Worm (Caenorhabditis elegans) whole organism, L3 larva: ENCODE data around the gene rml-1.
A peak's percentile ranks its signal among the peaks of the same experiment; 100 is the strongest.

Source experiments
- R02D3.7 ChIP-seq: fragments of 150-350 bp; optimal IDR thresholded peaks from 2 replicates; lab custom pipeline; 2014; ENCODE audit warnings: missing biosample characterization, missing genetic modification characterization
- ZK546.5 ChIP-seq: sonication (generic microtip); optimal IDR thresholded peaks from 2 replicates; lab custom pipeline; 2017; ENCODE audit warnings: missing biosample characterization, missing genetic modification characterization
- ama-1 ChIP-seq: fragments of 150-350 bp; optimal IDR thresholded peaks from 2 replicates; lab custom pipeline; 2018
- ceh-16 ChIP-seq: sonication (generic microtip); optimal IDR thresholded peaks from 2 replicates; lab custom pipeline; 2017; ENCODE audit warnings: missing biosample characterization, missing genetic modification characterization
- ceh-28 ChIP-seq: fragments of 150-350 bp; optimal IDR thresholded peaks from 2 replicates; lab custom pipeline; 2014; ENCODE audit warnings: missing biosample characterization, missing genetic modification reagents, missing genetic modification characterization
- ceh-82 ChIP-seq: fragments of 150-350 bp; optimal IDR thresholded peaks from 2 replicates; lab custom pipeline; 2014; ENCODE audit warnings: missing biosample characterization, missing genetic modification characterization
- ceh-9 ChIP-seq: sonication (generic microtip); optimal IDR thresholded peaks from 2 replicates; lab custom pipeline; 2018; ENCODE audit warnings: missing biosample characterization, missing genetic modification characterization
- daf-12 ChIP-seq: fragments of 150-350 bp; optimal IDR thresholded peaks from 2 replicates; lab custom pipeline; 2014; ENCODE audit warnings: missing biosample characterization, missing genetic modification reagents, missing genetic modification characterization
- egl-27 ChIP-seq: sonication (generic microtip); optimal IDR thresholded peaks from 4 replicates; lab custom pipeline; 2017; ENCODE audit warnings: missing biosample characterization, missing genetic modification reagents, missing genetic modification characterization
- egl-5 ChIP-seq: fragments of 150-350 bp; optimal IDR thresholded peaks from 2 replicates; lab custom pipeline; 2017; ENCODE audit warnings: missing biosample characterization, missing genetic modification reagents, missing genetic modification characterization, inconsistent platforms
- elt-1 ChIP-seq: fragments of 150-350 bp; optimal IDR thresholded peaks from 2 replicates; lab custom pipeline; 2014; ENCODE audit warnings: missing biosample characterization, missing genetic modification characterization
- elt-2 ChIP-seq: sonication (generic microtip); optimal IDR thresholded peaks from 2 replicates; lab custom pipeline; 2016; ENCODE audit warnings: missing genetic modification reagents, mild to moderate bottlenecking, missing genetic modification characterization, missing compliant biosample characterization
- elt-3 ChIP-seq, 3 experiments: fragments of 150-350 bp in 1 of 3; sonication (generic microtip) in 2 of 3; optimal IDR thresholded peaks; 2 replicates in 2 of 3; 4 replicates in 1 of 3; lab custom pipeline; 2014 to 2017; ENCODE audit warnings: missing biosample characterization in 3 of 3, missing genetic modification characterization in 3 of 3
- eor-1 ChIP-seq, 2 experiments: fragments of 150-350 bp; optimal IDR thresholded peaks; 2 replicates each; lab custom pipeline; 2014 to 2018; ENCODE audit warnings: missing biosample characterization in 2 of 2, missing genetic modification characterization in 2 of 2
- fkh-10 ChIP-seq: sonication (generic microtip); optimal IDR thresholded peaks from 2 replicates; lab custom pipeline; 2017; ENCODE audit warnings: missing biosample characterization, missing genetic modification reagents, missing genetic modification characterization
- fkh-2 ChIP-seq: fragments of 150-350 bp; optimal IDR thresholded peaks from 2 replicates; lab custom pipeline; 2014; ENCODE audit warnings: missing biosample characterization, missing genetic modification reagents, missing genetic modification characterization
- fos-1 ChIP-seq: fragments of 150-350 bp; optimal IDR thresholded peaks from 2 replicates; lab custom pipeline; 2014; ENCODE audit warnings: missing biosample characterization, missing genetic modification characterization
- hmg-11 ChIP-seq: sonication (generic microtip); optimal IDR thresholded peaks from 2 replicates; lab custom pipeline; 2016; ENCODE audit warnings: missing genetic modification characterization, missing compliant biosample characterization
- jun-1 ChIP-seq: fragments of 150-350 bp; optimal IDR thresholded peaks from 2 replicates; lab custom pipeline; 2014; ENCODE audit warnings: missing biosample characterization, missing genetic modification reagents, missing genetic modification characterization
- lin-39 ChIP-seq: fragments of 150-350 bp; optimal IDR thresholded peaks from 2 replicates; lab custom pipeline; 2018; ENCODE audit warnings: missing biosample characterization, missing genetic modification reagents, missing genetic modification characterization
- lsy-12 ChIP-seq: sonication (generic microtip); optimal IDR thresholded peaks from 2 replicates; lab custom pipeline; 2016; ENCODE audit warnings: mild to moderate bottlenecking, missing genetic modification characterization, missing compliant biosample characterization
- mdl-1 ChIP-seq: fragments of 150-350 bp; optimal IDR thresholded peaks from 2 replicates; lab custom pipeline; 2014; ENCODE audit warnings: missing biosample characterization, missing genetic modification characterization
- mml-1 ChIP-seq: fragments of 150-350 bp; sonication (generic microtip); optimal IDR thresholded peaks from 3 replicates; lab custom pipeline; 2014; ENCODE audit warnings: missing biosample characterization, missing genetic modification characterization
- nfya-1 ChIP-seq: sonication (generic microtip); optimal IDR thresholded peaks from 2 replicates; lab custom pipeline; 2017; ENCODE audit warnings: missing genetic modification characterization, mild to moderate bottlenecking, missing compliant biosample characterization, antibody characterized with exemption, moderate library complexity; ENCODE audit not compliant: insufficient read depth
- nhr-11 ChIP-seq: fragments of 150-350 bp; optimal IDR thresholded peaks from 2 replicates; lab custom pipeline; 2014; ENCODE audit warnings: missing biosample characterization, missing genetic modification characterization
- nhr-12 ChIP-seq: fragments of 150-350 bp; optimal IDR thresholded peaks from 2 replicates; lab custom pipeline; 2014; ENCODE audit warnings: missing biosample characterization, missing genetic modification characterization
- nhr-23 ChIP-seq: fragments of 150-350 bp; optimal IDR thresholded peaks from 2 replicates; lab custom pipeline; 2014; ENCODE audit warnings: missing biosample characterization, missing genetic modification reagents, missing genetic modification characterization
- nhr-237 ChIP-seq: fragments of 150-350 bp; optimal IDR thresholded peaks from 2 replicates; lab custom pipeline; 2014; ENCODE audit warnings: missing biosample characterization, missing genetic modification characterization
- nhr-25 ChIP-seq: sonication (generic microtip); optimal IDR thresholded peaks from 2 replicates; lab custom pipeline; 2017; ENCODE audit warnings: missing biosample characterization, missing genetic modification characterization
- nhr-28 ChIP-seq: fragments of 150-350 bp; optimal IDR thresholded peaks from 2 replicates; lab custom pipeline; 2014; ENCODE audit warnings: missing biosample characterization, missing genetic modification characterization
- nhr-43 ChIP-seq: sonication (generic microtip); optimal IDR thresholded peaks from 2 replicates; lab custom pipeline; 2016; ENCODE audit warnings: mild to moderate bottlenecking, missing genetic modification characterization, missing compliant biosample characterization; ENCODE audit not compliant: poor library complexity, severe bottlenecking
- nhr-76 ChIP-seq: fragments of 150-350 bp; sonication (generic microtip); optimal IDR thresholded peaks from 5 replicates; lab custom pipeline; 2014; ENCODE audit warnings: missing biosample characterization, missing genetic modification characterization
- nhr-77 ChIP-seq: fragments of 150-350 bp; optimal IDR thresholded peaks from 2 replicates; lab custom pipeline; 2014; ENCODE audit warnings: missing biosample characterization, missing genetic modification characterization
- pha-4 ChIP-seq: fragments of 150-350 bp; optimal IDR thresholded peaks from 2 replicates; lab custom pipeline; 2014; ENCODE audit warnings: missing biosample characterization, missing genetic modification reagents, missing genetic modification characterization
- pqm-1 ChIP-seq: fragments of 150-350 bp; optimal IDR thresholded peaks from 2 replicates; lab custom pipeline; 2017; ENCODE audit warnings: missing biosample characterization, missing genetic modification characterization, inconsistent platforms
- sea-2 ChIP-seq: fragments of 150-350 bp; sonication (generic microtip); optimal IDR thresholded peaks from 4 replicates; lab custom pipeline; 2014; ENCODE audit warnings: missing biosample characterization, missing genetic modification reagents, missing genetic modification characterization
- skn-1 ChIP-seq: fragments of 150-350 bp; optimal IDR thresholded peaks from 2 replicates; lab custom pipeline; 2014; ENCODE audit warnings: missing biosample characterization, missing genetic modification characterization
- tbx-2 ChIP-seq: sonication (generic microtip); optimal IDR thresholded peaks from 2 replicates; lab custom pipeline; 2016; ENCODE audit warnings: mild to moderate bottlenecking, missing genetic modification characterization, missing compliant biosample characterization
- unc-39 ChIP-seq: sonication (generic microtip); optimal IDR thresholded peaks from 4 replicates; lab custom pipeline; 2017; ENCODE audit warnings: missing biosample characterization, missing genetic modification characterization
- unc-62 ChIP-seq: fragments of 150-350 bp; sonication (generic microtip); optimal IDR thresholded peaks from 4 replicates; lab custom pipeline; 2014; ENCODE audit warnings: missing biosample characterization, missing genetic modification reagents, missing genetic modification characterization
- zag-1 ChIP-seq: fragments of 150-350 bp; optimal IDR thresholded peaks from 2 replicates; lab custom pipeline; 2014; ENCODE audit warnings: missing biosample characterization, missing genetic modification characterization
- ztf-11 ChIP-seq: fragments of 150-350 bp; optimal IDR thresholded peaks from 2 replicates; lab custom pipeline; 2014; ENCODE audit warnings: missing biosample characterization, missing genetic modification characterization
- ztf-4 ChIP-seq: fragments of 150-350 bp; optimal IDR thresholded peaks from 2 replicates; lab custom pipeline; 2014; ENCODE audit warnings: missing biosample characterization, missing genetic modification characterization

The rml-1 gene

DNA sequence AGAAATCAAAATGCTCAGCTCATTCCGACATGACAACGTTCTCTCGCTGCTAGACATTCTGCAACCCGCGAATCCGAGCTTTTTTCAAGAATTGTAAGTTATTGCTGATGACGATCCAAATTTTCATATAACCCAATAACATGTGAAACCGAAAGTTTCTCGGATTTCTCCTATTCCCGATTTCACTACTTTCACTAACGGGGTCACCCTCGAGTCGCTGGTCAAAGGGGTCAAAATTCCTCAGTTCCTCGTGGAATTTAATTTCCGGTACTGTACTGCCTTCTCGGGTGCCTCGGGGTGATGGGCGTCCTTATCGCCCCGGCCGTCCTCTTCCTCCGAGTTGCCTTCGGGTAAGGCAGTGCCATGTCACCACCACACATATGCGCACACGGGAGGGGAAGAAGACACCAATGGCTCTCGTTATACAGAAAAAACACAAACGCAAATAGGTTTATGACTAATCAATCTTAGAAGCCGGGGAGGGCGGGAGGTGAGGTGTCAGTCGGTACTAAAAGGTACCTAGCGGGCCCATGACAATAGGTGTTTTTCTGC lies 47.6 kb downstream of the rml-1 start:
- TF ChIP-seq hmg-11 (tag; lab: Kevin White, UChicago) (no peak), nhr-23 (peak; percentile 63), tbx-2 (tag; lab: Kevin White, UChicago) (peak; percentile 16)

DNA sequence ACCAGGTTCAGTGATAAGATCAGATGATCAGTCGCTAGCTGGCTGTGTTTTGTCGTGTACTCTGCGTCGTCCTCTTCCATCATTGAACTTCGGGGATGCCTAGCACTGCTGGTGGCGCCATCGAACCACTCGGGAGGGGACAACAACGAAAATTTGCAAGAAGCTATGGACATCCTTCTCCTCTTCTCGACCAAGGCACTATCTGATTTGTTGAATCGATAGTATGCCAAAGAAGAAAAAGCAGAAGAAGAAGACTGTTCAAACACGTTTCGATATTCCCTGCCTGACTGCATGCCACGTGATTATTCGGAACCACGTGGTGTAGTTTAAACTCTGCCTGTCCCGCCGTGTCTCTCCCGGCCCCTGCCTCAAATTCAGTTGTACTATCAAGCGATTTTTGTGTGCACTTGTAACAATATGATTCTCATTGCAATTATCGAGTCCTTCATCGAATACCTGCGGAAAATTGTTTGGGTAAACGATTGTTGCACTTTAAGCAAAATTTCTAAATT lies 48.6 kb downstream of the rml-1 start:
- TF ChIP-seq tbx-2 (tag; lab: Kevin White, UChicago): peak; percentile 29
- TF ChIP-seq mdl-1 (tag; lab: Kevin White, UChicago): peak; percentile 13
- peak; percentile 60 for TF ChIP-seq lsy-12 (tag; lab: Kevin White, UChicago)
- TF ChIP-seq ZK546.5 (tag; lab: Kevin White, UChicago): no peak
- no peak for TF ChIP-seq fkh-2 (tag; lab: Kevin White, UChicago)
- no peak for TF ChIP-seq skn-1 (tag; lab: Kevin White, UChicago)
- TF ChIP-seq nhr-28 (tag; lab: Kevin White, UChicago): no peak
- peak; percentile 73 for TF ChIP-seq nhr-43 (tag; lab: Kevin White, UChicago)
- peak; percentile 5 for TF ChIP-seq hmg-11 (tag; lab: Kevin White, UChicago)
- peak; percentile 31 for TF ChIP-seq nhr-23
- peak; percentile 54 for TF ChIP-seq ama-1
- no peak for TF ChIP-seq unc-62 (GFP tag; lab: Kevin White, UChicago)
- no peak for TF ChIP-seq elt-2 (tag; lab: Kevin White, UChicago)
- peak; percentile 45 for TF ChIP-seq jun-1 (tag; lab: Kevin White, UChicago)
- TF ChIP-seq elt-1 (tag; lab: Kevin White, UChicago): peak; percentile 30
- peak; percentile 72 for TF ChIP-seq nhr-25 (tag; lab: Kevin White, UChicago)
- TF ChIP-seq, all 47 proteins: peak for 10

DNA sequence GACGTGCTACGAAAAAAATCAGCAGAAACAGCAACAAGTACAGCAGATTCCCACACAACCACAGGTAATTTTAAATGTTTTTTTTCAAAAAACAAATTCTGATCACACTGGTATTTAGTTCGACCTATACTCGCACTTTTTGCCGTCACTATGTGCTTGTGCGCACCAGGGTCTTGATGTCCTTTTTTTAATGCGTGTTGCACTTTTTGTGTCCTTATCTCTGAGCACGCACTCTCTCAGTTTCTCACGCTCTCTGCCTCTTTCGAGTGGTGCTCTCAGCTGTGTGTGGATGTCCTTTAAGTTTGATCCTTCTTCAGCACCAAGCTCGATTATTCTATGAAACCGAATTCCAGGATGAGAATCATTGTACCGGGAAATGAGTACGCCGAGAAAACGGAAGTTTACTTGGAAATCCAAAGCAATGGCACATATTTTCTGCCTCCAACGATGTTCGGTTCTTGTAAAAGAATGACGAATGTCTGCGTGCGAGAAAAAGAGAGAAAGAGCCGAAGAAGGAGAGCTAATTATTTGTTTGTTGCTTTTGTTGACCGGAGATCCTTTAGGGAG lies 49.4 kb downstream of the rml-1 start:
- TF ChIP-seq nhr-11 (tag; lab: Kevin White, UChicago) (peak; percentile 77), pqm-1 (peak; percentile 26), elt-2 (tag; lab: Kevin White, UChicago) (peak; percentile 16), egl-5 (tag; lab: Kevin White, UChicago) (peak; percentile 16), lsy-12 (tag; lab: Kevin White, UChicago) (peak; percentile 8), lin-39 (tag; lab: Kevin White, UChicago) (no peak), ztf-11 (tag; lab: Kevin White, UChicago) (no peak), pha-4 (tag; lab: Kevin White, UChicago) (peak; percentile 11), nhr-237 (no peak), nfya-1 (peak; percentile 41)

ce11 chrIII:13717505-13717904 lies 50.4 kb downstream of the rml-1 start:
- TF ChIP-seq fos-1 (tag; lab: Kevin White, UChicago): no peak
- TF ChIP-seq ceh-82: no peak
- TF ChIP-seq mml-1 (tag; lab: Kevin White, UChicago): no peak
- no peak for TF ChIP-seq ceh-16 (tag; lab: Kevin White, UChicago)
- TF ChIP-seq unc-62 (GFP tag; lab: Kevin White, UChicago): no peak
- no peak for TF ChIP-seq skn-1 (tag; lab: Kevin White, UChicago)
- TF ChIP-seq elt-3 (tag; optimal IDR thresholded peaks at IDR 0.05; lab: Kevin White, UChicago): no peak
- no peak for TF ChIP-seq ceh-28 (tag; lab: Kevin White, UChicago)
- no peak for TF ChIP-seq nhr-76 (tag; lab: Kevin White, UChicago)
- peak; percentile 40 for TF ChIP-seq nhr-43 (tag; lab: Kevin White, UChicago)
- no peak for TF ChIP-seq nhr-77 (tag; lab: Kevin White, UChicago)
- TF ChIP-seq sea-2: no peak
- TF ChIP-seq fkh-10 (GFP tag; lab: Kevin White, UChicago): no peak
- no peak for TF ChIP-seq fkh-2 (tag; lab: Kevin White, UChicago)
- peak; percentile 66 for TF ChIP-seq nhr-23
- no peak for TF ChIP-seq daf-12
- TF ChIP-seq egl-5 (tag; lab: Kevin White, UChicago): peak; percentile 53
- no peak for TF ChIP-seq egl-27 (tag; lab: Kevin White, UChicago)
- no peak for TF ChIP-seq nhr-237
- peak; percentile 93 for TF ChIP-seq nhr-25 (tag; lab: Kevin White, UChicago)
- TF ChIP-seq jun-1 (tag; lab: Kevin White, UChicago): peak; percentile 33
- no peak for TF ChIP-seq elt-2 (tag; lab: Kevin White, UChicago)
- TF ChIP-seq pha-4 (tag; lab: Kevin White, UChicago): peak; percentile 72
- no peak for TF ChIP-seq ztf-4 (tag; lab: Kevin White, UChicago)
- TF ChIP-seq ZK546.5 (tag; lab: Kevin White, UChicago): no peak
- TF ChIP-seq eor-1 (tag; optimal IDR thresholded peaks at IDR 0.05; lab: Kevin White, UChicago): no peak
- no peak for TF ChIP-seq ztf-11 (tag; lab: Kevin White, UChicago)
- TF ChIP-seq pqm-1: no peak
- TF ChIP-seq lsy-12 (tag; lab: Kevin White, UChicago): peak; percentile 26
- no peak for TF ChIP-seq nhr-11 (tag; lab: Kevin White, UChicago)
- TF ChIP-seq ceh-9 (tag; lab: Kevin White, UChicago): no peak
- TF ChIP-seq mdl-1 (tag; lab: Kevin White, UChicago): no peak
- no peak for TF ChIP-seq zag-1 (tag; lab: Kevin White, UChicago)
- no peak for TF ChIP-seq nhr-12 (tag; lab: Kevin White, UChicago)
- no peak for TF ChIP-seq unc-39 (tag; lab: Kevin White, UChicago)
- no peak for TF ChIP-seq R02D3.7 (tag; lab: Kevin White, UChicago)
- TF ChIP-seq elt-1 (tag; lab: Kevin White, UChicago): no peak
